Fruit fly (Drosophila melanogaster) whole organism, wandering third instar larva: ENCODE data around the gene CG12680.
A peak's percentile ranks its signal among the peaks of the same experiment; 100 is the strongest.

Experiments used
- Abd-B ChIP-seq: fragments of >200 bp; optimal IDR thresholded peaks from 2 replicates; lab custom pipeline; 2017; ENCODE audit warnings: missing biosample characterization, missing genetic modification characterization
- CG32264 ChIP-seq: fragments of 200-800 bp; sonication (Bioruptor generic); optimal IDR thresholded peaks from 2 replicates; lab custom pipeline; 2016; ENCODE audit warnings: missing biosample characterization, missing genetic modification characterization
- CG9705 ChIP-seq: fragments of 200-800 bp; sonication (Bioruptor generic); optimal IDR thresholded peaks from 2 replicates; lab custom pipeline; 2018; ENCODE audit warnings: missing biosample characterization, mild to moderate bottlenecking, missing genetic modification characterization
- CrebA ChIP-seq: fragments of 200-800 bp; sonication (Bioruptor generic); optimal IDR thresholded peaks from 2 replicates; lab custom pipeline; 2016; ENCODE audit warnings: missing biosample characterization, mild to moderate bottlenecking, missing genetic modification characterization, borderline replicate concordance
- Dif ChIP-seq: fragments of 200-275, 200-300 bp; sonication (Bioruptor generic); optimal IDR thresholded peaks from 2 replicates; lab custom pipeline; 2018; ENCODE audit warnings: missing biosample characterization, missing genetic modification characterization; ENCODE audit not compliant: partially characterized antibody
- GATAd ChIP-seq: sonication (Bioruptor generic); optimal IDR thresholded peaks from 2 replicates; lab custom pipeline; 2016; ENCODE audit warnings: missing biosample characterization, missing genetic modification characterization
- HLH106 ChIP-seq: fragments of 200-800 bp; optimal IDR thresholded peaks from 3 replicates; lab custom pipeline; 2019; ENCODE audit warnings: missing biosample characterization, mild to moderate bottlenecking, missing genetic modification characterization, moderate library complexity
- Hnf4 ChIP-seq: fragments of 200-800 bp; sonication (Bioruptor generic); optimal IDR thresholded peaks from 2 replicates; lab custom pipeline; 2016; ENCODE audit warnings: missing biosample characterization, mild to moderate bottlenecking, missing genetic modification characterization
- Hr78 ChIP-seq: fragments of >200 bp; optimal IDR thresholded peaks from 2 replicates; lab custom pipeline; 2017; ENCODE audit warnings: missing biosample characterization, missing genetic modification characterization
- Hr83 ChIP-seq: fragments of 200-300 bp; sonication (Bioruptor generic); optimal IDR thresholded peaks from 2 replicates; lab custom pipeline; 2016; ENCODE audit warnings: missing biosample characterization, mild to moderate bottlenecking, missing genetic modification characterization, moderate library complexity; ENCODE audit not compliant: poor library complexity, severe bottlenecking
- Jra ChIP-seq: sonication (Bioruptor generic); optimal IDR thresholded peaks from 2 replicates; lab custom pipeline; 2016; ENCODE audit warnings: missing biosample characterization, missing genetic modification characterization
- Mio ChIP-seq: sonication (Bioruptor generic); optimal IDR thresholded peaks from 2 replicates; lab custom pipeline; 2016; ENCODE audit warnings: missing biosample characterization, missing genetic modification characterization
- Myc ChIP-seq: fragments of >200 bp; optimal IDR thresholded peaks from 2 replicates; lab custom pipeline; 2017
- OdsH ChIP-seq: fragments of 200-800 bp; sonication (Bioruptor generic); optimal IDR thresholded peaks from 2 replicates; lab custom pipeline; 2016; ENCODE audit warnings: missing biosample characterization, mild to moderate bottlenecking, missing genetic modification characterization
- Rel ChIP-seq, 2 experiments: fragments of 200-800 bp; sonication (Bioruptor generic) in 1 of 2; optimal IDR thresholded peaks; 2 replicates in 1 of 2; 3 replicates in 1 of 2; lab custom pipeline; 2016 to 2019; ENCODE audit warnings: mild to moderate bottlenecking in 2 of 2, missing biosample characterization in 2 of 2, missing genetic modification characterization in 2 of 2, moderate library complexity in 1 of 2
- Sp1 ChIP-seq: fragments of 200-800 bp; sonication (Bioruptor generic); optimal IDR thresholded peaks from 3 replicates; lab custom pipeline; 2019; ENCODE audit warnings: missing biosample characterization, mild to moderate bottlenecking, missing genetic modification characterization, moderate library complexity
- Vsx2 ChIP-seq: fragments of 200-300, 225-300 bp; sonication (Bioruptor generic); optimal IDR thresholded peaks from 2 replicates; lab custom pipeline; 2018; ENCODE audit warnings: missing biosample characterization, missing genetic modification characterization; ENCODE audit not compliant: partially characterized antibody
- br ChIP-seq: fragments of 200-800 bp; sonication (Bioruptor generic); optimal IDR thresholded peaks from 2 replicates; lab custom pipeline; 2016; ENCODE audit warnings: missing biosample characterization, missing genetic modification characterization
- brk ChIP-seq: fragments of 200-800 bp; sonication (Bioruptor generic); optimal IDR thresholded peaks from 2 replicates; lab custom pipeline; 2016; ENCODE audit warnings: missing biosample characterization, mild to moderate bottlenecking, missing genetic modification characterization
- ey ChIP-seq: fragments of 200-800 bp; sonication (Bioruptor generic); optimal IDR thresholded peaks from 2 replicates; lab custom pipeline; 2016; ENCODE audit warnings: missing biosample characterization, missing genetic modification characterization
- foxo ChIP-seq, 2 experiments: fragments of 200-800 bp; sonication (Bioruptor generic); optimal IDR thresholded peaks; 2 replicates in 1 of 2; 3 replicates in 1 of 2; lab custom pipeline; 2016 to 2017; ENCODE audit warnings: missing biosample characterization in 2 of 2, missing genetic modification characterization in 2 of 2
- fru ChIP-seq: fragments of 200-800 bp; sonication (Bioruptor generic); optimal IDR thresholded peaks from 3 replicates; lab custom pipeline; 2016; ENCODE audit warnings: missing biosample characterization, mild to moderate bottlenecking, missing genetic modification characterization
- h ChIP-seq: fragments of 200-800 bp; sonication (Bioruptor generic); optimal IDR thresholded peaks from 3 replicates; lab custom pipeline; 2016; ENCODE audit warnings: missing biosample characterization, mild to moderate bottlenecking, missing genetic modification characterization
- pan ChIP-seq: fragments of >200 bp; optimal IDR thresholded peaks from 2 replicates; lab custom pipeline; 2017
- psq ChIP-seq: fragments of 200-800 bp; sonication (Bioruptor generic); optimal IDR thresholded peaks from 3 replicates; lab custom pipeline; 2017; ENCODE audit warnings: missing biosample characterization, mild to moderate bottlenecking, missing genetic modification characterization, moderate library complexity
- rgr ChIP-seq: fragments of 200-800 bp; sonication (Bioruptor generic); optimal IDR thresholded peaks from 3 replicates; lab custom pipeline; 2016; ENCODE audit warnings: missing biosample characterization, mild to moderate bottlenecking, missing genetic modification characterization
- sv ChIP-seq: fragments of 200-800 bp; sonication (Bioruptor generic); optimal IDR thresholded peaks from 3 replicates; lab custom pipeline; 2016; ENCODE audit warnings: missing biosample characterization, missing genetic modification characterization
- tai ChIP-seq: sonication (Bioruptor generic); optimal IDR thresholded peaks from 2 replicates; lab custom pipeline; 2016; ENCODE audit warnings: missing biosample characterization, missing genetic modification characterization
- woc ChIP-seq: sonication (Bioruptor generic); optimal IDR thresholded peaks from 2 replicates; lab custom pipeline; 2016; ENCODE audit warnings: missing biosample characterization, mild to moderate bottlenecking, missing genetic modification characterization

CG12680 gene

dm6 chrX:4985371-4985770 is 11.9 kb upstream of the CG12680 start:
- TF ChIP-seq Dif (GFP tag; lab: Kevin White, UChicago) = no peak
- TF ChIP-seq Abd-B = no peak
- TF ChIP-seq tai (GFP tag; lab: Kevin White, UChicago) = no peak
- TF ChIP-seq woc (GFP tag; lab: Kevin White, UChicago) = no peak
- no peak for TF ChIP-seq Sp1 (GFP tag; lab: Kevin White, UChicago)
- TF ChIP-seq psq (GFP tag; lab: Kevin White, UChicago) = no peak
- TF ChIP-seq sv (GFP tag; lab: Kevin White, UChicago) = no peak
- TF ChIP-seq Hr83 (GFP tag; lab: Kevin White, UChicago) = no peak
- no peak for TF ChIP-seq Vsx2 (GFP tag; lab: Kevin White, UChicago)
- no peak for TF ChIP-seq Myc (lab: Kevin White, UChicago)
- TF ChIP-seq pan (lab: Kevin White, UChicago) = no peak

dm6 chrX:4999024-4999423 is 1.8 kb downstream of the CG12680 start:
- TF ChIP-seq psq (GFP tag; lab: Kevin White, UChicago) (no peak), rgr (GFP tag; lab: Kevin White, UChicago) (peak; percentile 15)

- TF ChIP-seq Sp1 (GFP tag; lab: Kevin White, UChicago) = no peak
- no peak for TF ChIP-seq Rel (GFP tag; optimal IDR thresholded peaks at IDR 0.05; lab: Kevin White, UChicago)
- no peak for TF ChIP-seq Rel (tag; optimal IDR thresholded peaks at IDR 0.05; lab: Kevin White, UChicago)
- TF ChIP-seq Hnf4 (GFP tag; lab: Kevin White, UChicago) = no peak
- no peak for TF ChIP-seq Abd-B
- no peak for TF ChIP-seq Jra
- TF ChIP-seq HLH106 = no peak
- no peak for TF ChIP-seq OdsH
- TF ChIP-seq fru (GFP tag; lab: Kevin White, UChicago) = peak; percentile 5
- TF ChIP-seq Dif (GFP tag; lab: Kevin White, UChicago) = no peak
Measured at dm6 chrX:5002748-5003147, 5.5 kb downstream of the CG12680 start.

- TF ChIP-seq Hr83 (GFP tag; lab: Kevin White, UChicago) = no peak
- TF ChIP-seq Abd-B = no peak
- TF ChIP-seq, all 38 proteins: peak for 0
Measured at dm6 chrX:5010116-5010515, 12.9 kb downstream of the CG12680 start.

- TF ChIP-seq fru (GFP tag; lab: Kevin White, UChicago) (peak; percentile 12), tai (GFP tag; lab: Kevin White, UChicago) (no peak), sv (GFP tag; lab: Kevin White, UChicago) (no peak), foxo (GFP tag; optimal IDR thresholded peaks at IDR 0.05; lab: Kevin White, UChicago) (peak in 1 of 2 experiments; percentile 2), Sp1 (GFP tag; lab: Kevin White, UChicago) (no peak), h (peak; percentile 0)
Measured at dm6 chrX:5013011-5013410, 15.8 kb downstream of the CG12680 start.

dm6 chrX:5014629-5015028 is 17.4 kb downstream of the CG12680 start:
- TF ChIP-seq Jra = no peak
- no peak for TF ChIP-seq br (GFP tag; lab: Kevin White, UChicago)
- peak; percentile 9 for TF ChIP-seq psq (GFP tag; lab: Kevin White, UChicago)
- no peak for TF ChIP-seq Dif (GFP tag; lab: Kevin White, UChicago)
- TF ChIP-seq brk (GFP tag; lab: Kevin White, UChicago) = no peak
- TF ChIP-seq ey (GFP tag; lab: Kevin White, UChicago) = peak; percentile 40
- TF ChIP-seq GATAd (GFP tag; lab: Kevin White, UChicago) = no peak
- peak; percentile 37 for TF ChIP-seq h
- TF ChIP-seq Sp1 (GFP tag; lab: Kevin White, UChicago) = no peak
- TF ChIP-seq pan (lab: Kevin White, UChicago) = no peak
- TF ChIP-seq CG9705 (GFP tag; lab: Kevin White, UChicago) = no peak
- peak; percentile 6 for TF ChIP-seq rgr (GFP tag; lab: Kevin White, UChicago)
- TF ChIP-seq Hr78 (GFP tag; lab: Kevin White, UChicago) = no peak
- TF ChIP-seq Abd-B = no peak
- TF ChIP-seq Mio (GFP tag; lab: Kevin White, UChicago) = no peak
- peak; percentile 30 for TF ChIP-seq Hnf4 (GFP tag; lab: Kevin White, UChicago)
- no peak for TF ChIP-seq Hr83 (GFP tag; lab: Kevin White, UChicago)
- TF ChIP-seq OdsH = no peak
- TF ChIP-seq CG32264 (GFP tag; lab: Kevin White, UChicago) = no peak
- TF ChIP-seq fru (GFP tag; lab: Kevin White, UChicago) = peak; percentile 37
- TF ChIP-seq HLH106 = no peak
- no peak for TF ChIP-seq CrebA
- peak in 1 of 2 experiments; percentile 38 for TF ChIP-seq foxo (GFP tag; optimal IDR thresholded peaks at IDR 0.05; lab: Kevin White, UChicago)
- TF ChIP-seq, all 38 proteins: peak for 7
